Fruit fly (Drosophila melanogaster): Measurements from ENCODE around the gene CG9044.

- TF ChIP-seq CG8478 (optimal IDR thresholded peaks at IDR 0.05) (no peak), CTCF (optimal IDR thresholded peaks at IDR 0.05) (no peak)
Observed at dm6 chr2L:6000065-6000464, 50.8 kb downstream of the CG9044 start, which contains the start of gene Tsp26A.

Measured in S2 (cell line).